Fruit fly (Drosophila melanogaster): ENCODE results near the gene dmt.

Gene dmt

DNA sequence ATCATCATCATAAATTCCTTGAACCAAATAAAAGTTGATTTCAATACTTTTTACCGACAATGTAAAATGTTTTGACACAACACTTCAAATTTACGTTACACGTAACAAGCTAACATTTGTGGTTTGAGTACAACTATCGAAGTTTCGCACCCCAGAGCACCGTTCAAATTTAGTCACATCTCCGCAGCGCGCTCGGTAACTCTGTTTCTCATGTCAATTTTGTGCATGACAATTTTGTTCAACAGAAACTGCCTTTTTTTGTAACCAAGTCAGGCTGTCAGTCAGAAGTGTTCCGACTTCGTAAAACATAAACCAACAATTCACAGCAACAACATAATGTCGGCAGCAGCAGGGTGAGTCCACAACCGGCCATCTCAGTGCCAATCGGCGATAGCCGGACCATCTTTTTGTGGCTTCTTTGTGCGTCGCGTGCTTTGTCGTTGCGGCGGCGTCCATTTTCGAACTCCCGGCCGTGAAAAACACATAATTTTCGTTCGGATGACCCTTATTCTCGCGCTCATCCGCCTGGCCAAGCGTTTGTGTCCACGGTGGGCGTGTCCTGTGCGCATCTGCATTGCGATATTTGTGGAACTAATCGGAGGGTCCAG is 33.1 kb upstream of the dmt start, which contains the start of gene p23 (continued):
- TF ChIP-seq Sry-β (GFP tag; optimal IDR thresholded peaks at IDR 0.05) (no peak), PHDP (tag; optimal IDR thresholded peaks at IDR 0.05) (no peak), ara (GFP tag; IDR thresholded peaks at IDR 0.05) (no peak), pho (GFP tag; optimal IDR thresholded peaks at IDR 0.05) (peak; percentile 24), ERR (GFP tag; optimal IDR thresholded peaks at IDR 0.05) (peak; percentile 31), gsb (GFP tag; IDR thresholded peaks at IDR 0.05) (no peak), prd (optimal IDR thresholded peaks at IDR 0.05) (no peak), prd (GFP tag; IDR thresholded peaks at IDR 0.05) (0 out of 3 replicates have a peak, but pooled peaks have one; percentile 8), Max (GFP tag; optimal IDR thresholded peaks at IDR 0.05) (no peak), CG4360 (GFP tag; IDR thresholded peaks at IDR 0.05) (no peak), sob (GFP tag; IDR thresholded peaks at IDR 0.05) (peak; percentile 62), Ada2b (GFP tag; IDR thresholded peaks at IDR 0.05) (no peak), CG8290 (GFP tag; optimal IDR thresholded peaks at IDR 0.05) (no peak), CG8290 (tag; optimal IDR thresholded peaks at IDR 0.05) (no peak), CG2199 (GFP tag; IDR thresholded peaks at IDR 0.05) (peak; percentile 52; the same call in 1 of the 3 replicates), shn (GFP tag; optimal IDR thresholded peaks at IDR 0.05) (peak; percentile 12), Dek (tag; optimal IDR thresholded peaks at IDR 0.05) (peak; percentile 32), disco-r (GFP tag; optimal IDR thresholded peaks at IDR 0.05) (peak; percentile 33), chinmo (GFP tag; IDR thresholded peaks at IDR 0.05; ENCODE audit: partially characterized antibody) (peak; percentile 83; the same call in 1 of the 4 replicates), CG7963 (GFP tag; IDR thresholded peaks at IDR 0.05; ENCODE audit: partially characterized antibody) (no peak), Hand (GFP tag; optimal IDR thresholded peaks at IDR 0.05) (no peak), E2f1 (GFP tag; IDR thresholded peaks at IDR 0.05) (no peak), CG30403 (GFP tag; optimal IDR thresholded peaks at IDR 0.05) (no peak), CoRest (tag; optimal IDR thresholded peaks at IDR 0.05) (peak; percentile 17), Mes4 (GFP tag; optimal IDR thresholded peaks at IDR 0.05) (no peak), al (GFP tag; IDR thresholded peaks at IDR 0.05) (no peak), CG1603 (tag; optimal IDR thresholded peaks at IDR 0.05) (peak; percentile 86), CG15696 (tag; optimal IDR thresholded peaks at IDR 0.05) (no peak), CG2202 (tag; optimal IDR thresholded peaks at IDR 0.05) (no peak), CG5953 (GFP tag; IDR thresholded peaks at IDR 0.05) (no peak), dati (GFP tag; IDR thresholded peaks at IDR 0.05) (no peak), CG13287 (GFP tag; IDR thresholded peaks at IDR 0.05; ENCODE audit: partially characterized antibody) (peak; percentile 55; the same call in 1 of the 2 replicates), CG4282 (GFP tag; optimal IDR thresholded peaks at IDR 0.05) (no peak), lilli (GFP tag; optimal IDR thresholded peaks at IDR 0.05) (no peak), bigmax (GFP tag; optimal IDR thresholded peaks at IDR 0.05) (peak; percentile 96), CG2712 (tag; optimal IDR thresholded peaks at IDR 0.05) (no peak), fru (optimal IDR thresholded peaks at IDR 0.05) (no peak), CG7839 (tag; optimal IDR thresholded peaks at IDR 0.05) (no peak), org-1 (GFP tag; optimal IDR thresholded peaks at IDR 0.05) (no peak), Atf3 (GFP tag; optimal IDR thresholded peaks at IDR 0.05) (no peak), Tbp (GFP tag; optimal IDR thresholded peaks at IDR 0.05) (no peak), crc (GFP tag; optimal IDR thresholded peaks at IDR 0.05) (no peak), Meics (GFP tag; optimal IDR thresholded peaks at IDR 0.05) (no peak), Sox100B (GFP tag; optimal IDR thresholded peaks at IDR 0.05) (no peak), sens (GFP tag) (peak; percentile 62), CG3407 (GFP tag; optimal IDR thresholded peaks at IDR 0.05) (no peak), salm (tag; optimal IDR thresholded peaks at IDR 0.05) (no peak), hkb (optimal IDR thresholded peaks at IDR 0.05) (peak; percentile 83), hkb (GFP tag; IDR thresholded peaks at IDR 0.05) (no peak), CG9215 (GFP tag; IDR thresholded peaks at IDR 0.05) (no peak), CG12744 (GFP tag; optimal IDR thresholded peaks at IDR 0.05) (no peak), br (optimal IDR thresholded peaks at IDR 0.05) (no peak), CG10274 (GFP tag; optimal IDR thresholded peaks at IDR 0.05) (no peak)
